Fruit fly (Drosophila melanogaster) whole organism, embryonic: ENCODE measurements around the gene CG14052.

Experiments
- B-H2 ChIP-seq: fragments of 200-800 bp; sonication (Bioruptor generic); optimal IDR thresholded peaks from 2 replicates; lab custom pipeline; 2018; ENCODE audit warnings: missing biosample characterization, mild to moderate bottlenecking, missing genetic modification characterization
- CG10366 ChIP-seq: fragments of 200-800 bp; sonication (Bioruptor generic); IDR thresholded peaks from 2 replicates; pipeline ENCODE4 v1.3.6; 2022; ENCODE audit warnings: missing biosample characterization, missing genetic modification characterization
- CG11398 ChIP-seq: fragments of 200-800 bp; sonication (Bioruptor generic); optimal IDR thresholded peaks from 2 replicates; lab custom pipeline; 2016; ENCODE audit warnings: missing biosample characterization, missing genetic modification characterization
- CG11504 ChIP-seq: fragments of 200-800 bp; sonication (Bioruptor generic); optimal IDR thresholded peaks from 3 replicates; lab custom pipeline; 2019; ENCODE audit warnings: missing biosample characterization, mild to moderate bottlenecking, missing genetic modification characterization, moderate library complexity
- CG12104 ChIP-seq: fragments of 200-800 bp; sonication (Bioruptor generic); optimal IDR thresholded peaks from 3 replicates; lab custom pipeline; 2016; ENCODE audit warnings: missing biosample characterization, missing genetic modification characterization
- CG12769 ChIP-seq: fragments of 200-800 bp; sonication (Bioruptor generic); optimal IDR thresholded peaks from 2 replicates; lab custom pipeline; 2019; ENCODE audit warnings: missing biosample characterization, mild to moderate bottlenecking, missing genetic modification characterization, moderate library complexity
- CG13894 ChIP-seq: fragments of 200-800 bp; sonication (Bioruptor generic); optimal IDR thresholded peaks from 3 replicates; lab custom pipeline; 2018; ENCODE audit warnings: missing biosample characterization, mild to moderate bottlenecking, missing genetic modification characterization, moderate library complexity
- CG17802 ChIP-seq: fragments of 200-800 bp; sonication (Bioruptor generic); optimal IDR thresholded peaks from 2 replicates; lab custom pipeline; 2018; ENCODE audit warnings: missing biosample characterization, mild to moderate bottlenecking, missing genetic modification characterization, moderate library complexity
- CG18619 ChIP-seq: fragments of 200-800 bp; sonication (Bioruptor generic); optimal IDR thresholded peaks from 3 replicates; lab custom pipeline; 2017; ENCODE audit warnings: missing biosample characterization, mild to moderate bottlenecking, missing genetic modification characterization
- CG2129 ChIP-seq: fragments of 200-800 bp; sonication (Bioruptor generic); IDR thresholded peaks from 2 replicates; pipeline ENCODE4 v1.3.6; 2022; ENCODE audit warnings: missing biosample characterization, missing genetic modification characterization; ENCODE audit not compliant: partially characterized antibody
- CG30403 ChIP-seq: fragments of 200-800 bp; sonication (Bioruptor generic); optimal IDR thresholded peaks from 3 replicates; lab custom pipeline; 2016; ENCODE audit warnings: missing biosample characterization, missing genetic modification characterization
- CG34224 ChIP-seq: fragments of 200-800 bp; sonication (Bioruptor generic); IDR thresholded peaks from 3 replicates; pipeline ENCODE4 v1.3.6; 2022; ENCODE audit warnings: missing biosample characterization, missing genetic modification characterization; ENCODE audit not compliant: partially characterized antibody
- CG34422 ChIP-seq: fragments of 200-800 bp; sonication (Bioruptor generic); IDR thresholded peaks from 3 replicates; pipeline ENCODE4 v1.3.6; 2022; ENCODE audit warnings: missing biosample characterization, missing genetic modification characterization
- CG7928 ChIP-seq: fragments of 200-800 bp; sonication (Bioruptor generic); optimal IDR thresholded peaks from 2 replicates; lab custom pipeline; 2017; ENCODE audit warnings: missing biosample characterization, mild to moderate bottlenecking, missing genetic modification characterization
- CG8089 ChIP-seq: fragments of 200-800 bp; sonication (Bioruptor generic); optimal IDR thresholded peaks from 3 replicates; lab custom pipeline; 2016; ENCODE audit warnings: missing biosample characterization, missing genetic modification characterization
- CG8359 ChIP-seq: fragments of 200-800 bp; sonication (Bioruptor generic); optimal IDR thresholded peaks from 2 replicates; lab custom pipeline; 2017; ENCODE audit warnings: missing biosample characterization, mild to moderate bottlenecking, missing genetic modification characterization, borderline replicate concordance
- CG9609 ChIP-seq: fragments of 200-800 bp; sonication (Bioruptor generic); optimal IDR thresholded peaks from 3 replicates; lab custom pipeline; 2016; ENCODE audit warnings: missing biosample characterization, missing genetic modification characterization
- Camta ChIP-seq: fragments of 200-800 bp; sonication (Bioruptor generic); optimal IDR thresholded peaks from 2 replicates; lab custom pipeline; 2016; ENCODE audit warnings: missing biosample characterization, missing genetic modification characterization
- Dbx ChIP-seq: fragments of 200-800 bp; sonication (Bioruptor generic); IDR thresholded peaks from 3 replicates; pipeline ENCODE4 v1.3.6; 2022; ENCODE audit warnings: missing biosample characterization, missing genetic modification characterization
- Drgx ChIP-seq: fragments of 200-800 bp; sonication (Bioruptor generic); IDR thresholded peaks from 2 replicates; pipeline ENCODE4 v1.3.6; 2022; ENCODE audit warnings: missing biosample characterization, missing genetic modification characterization
- H2.0 ChIP-seq: fragments of 200-800 bp; sonication (Bioruptor generic); IDR thresholded peaks from 2 replicates; pipeline ENCODE4 v1.3.6; 2022; ENCODE audit warnings: missing biosample characterization, missing genetic modification characterization
- HmgZ ChIP-seq: fragments of 200-800 bp; sonication (Bioruptor generic); optimal IDR thresholded peaks from 2 replicates; lab custom pipeline; 2018; ENCODE audit warnings: missing biosample characterization, mild to moderate bottlenecking, missing genetic modification characterization
- Hr78 ChIP-seq, 2 experiments: fragments of 200-800 bp in 1 of 2; fragments of >200 bp in 1 of 2; sonication (Bioruptor generic) in 1 of 2; optimal IDR thresholded peaks; 2 replicates each; lab custom pipeline; 2017 to 2019; ENCODE audit warnings: missing biosample characterization in 2 of 2, missing genetic modification characterization in 2 of 2, mild to moderate bottlenecking in 1 of 2, moderate library complexity in 1 of 2
- Med ChIP-seq: fragments of 200-800 bp; sonication (Bioruptor generic); peaks from one replicate; lab custom pipeline; 2016; ENCODE audit warnings: missing biosample characterization, missing genetic modification characterization, mild to moderate bottlenecking, inconsistent platforms, moderate library complexity
- Mes4 ChIP-seq: fragments of 200-800 bp; sonication (Bioruptor generic); optimal IDR thresholded peaks from 2 replicates; lab custom pipeline; 2016; ENCODE audit warnings: missing biosample characterization, missing genetic modification characterization
- Oli ChIP-seq: fragments of 200-800 bp; sonication (Bioruptor generic); optimal IDR thresholded peaks from 2 replicates; lab custom pipeline; 2018; ENCODE audit warnings: missing biosample characterization, mild to moderate bottlenecking, missing genetic modification characterization, moderate library complexity
- Stat92E ChIP-seq, 3 experiments: fragments of >200 bp in 2 of 3; fragments of 200-800 bp in 1 of 3; sonication (Bioruptor generic) in 1 of 3; optimal IDR thresholded peaks; 2 replicates each; lab custom pipeline; 2017 to 2019; ENCODE audit warnings: missing biosample characterization in 3 of 3, missing genetic modification characterization in 3 of 3, mild to moderate bottlenecking in 1 of 3, moderate library complexity in 1 of 3
- btn ChIP-seq: fragments of 200-800 bp; sonication (Bioruptor generic); optimal IDR thresholded peaks from 2 replicates; lab custom pipeline; 2016; ENCODE audit warnings: missing biosample characterization, missing genetic modification characterization
- crc ChIP-seq: fragments of 200-800 bp; sonication (Bioruptor generic); optimal IDR thresholded peaks from 2 replicates; lab custom pipeline; 2016; ENCODE audit warnings: missing biosample characterization, missing genetic modification characterization
- crp ChIP-seq, 2 experiments: fragments of 200-800 bp; sonication (Bioruptor generic); optimal IDR thresholded peaks; 2 replicates in 1 of 2; 3 replicates in 1 of 2; lab custom pipeline; 2017; ENCODE audit warnings: missing biosample characterization in 2 of 2, missing genetic modification characterization in 2 of 2, mild to moderate bottlenecking in 1 of 2, moderate library complexity in 1 of 2
- ewg ChIP-seq: fragments of 200-800 bp; sonication (Bioruptor generic); optimal IDR thresholded peaks from 3 replicates; lab custom pipeline; 2017; ENCODE audit warnings: mild to moderate bottlenecking, missing biosample characterization, missing genetic modification reagents, missing genetic modification characterization
- exex ChIP-seq: fragments of 200-800 bp; sonication (Bioruptor generic); optimal IDR thresholded peaks from 4 replicates; lab custom pipeline; 2018; ENCODE audit warnings: missing biosample characterization, mild to moderate bottlenecking, missing genetic modification characterization, moderate library complexity
- fd96Cb ChIP-seq: fragments of 200-800 bp; sonication (Bioruptor generic); optimal IDR thresholded peaks from 2 replicates; lab custom pipeline; 2018; ENCODE audit warnings: missing biosample characterization, mild to moderate bottlenecking, missing genetic modification characterization, moderate library complexity
- ftz-f1 ChIP-seq: fragments of 200-800 bp; sonication (Bioruptor generic); optimal IDR thresholded peaks from 2 replicates; lab custom pipeline; 2016; ENCODE audit warnings: missing biosample characterization, missing genetic modification characterization
- grn ChIP-seq: fragments of 200-800 bp; sonication (Bioruptor generic); optimal IDR thresholded peaks from 3 replicates; lab custom pipeline; 2017; ENCODE audit warnings: missing biosample characterization, missing genetic modification characterization
- kah ChIP-seq: fragments of 200-800 bp; sonication (Bioruptor generic); optimal IDR thresholded peaks from 2 replicates; lab custom pipeline; 2018; ENCODE audit warnings: missing biosample characterization, mild to moderate bottlenecking, missing genetic modification characterization
- pum ChIP-seq: fragments of 200-800 bp; sonication (Bioruptor generic); optimal IDR thresholded peaks from 2 replicates; lab custom pipeline; 2016; ENCODE audit warnings: missing biosample characterization, missing genetic modification characterization
- shn ChIP-seq: fragments of 200-800 bp; sonication (Bioruptor generic); optimal IDR thresholded peaks from 3 replicates; lab custom pipeline; 2016; ENCODE audit warnings: missing biosample characterization, missing genetic modification characterization
- sr ChIP-seq: fragments of 200-800 bp; sonication (Bioruptor generic); IDR thresholded peaks from 3 replicates; pipeline ENCODE4 v1.3.6; 2022; ENCODE audit warnings: missing biosample characterization, missing genetic modification characterization
- sug ChIP-seq: fragments of 200-800 bp; optimal IDR thresholded peaks from 2 replicates; lab custom pipeline; 2019; ENCODE audit warnings: missing biosample characterization, mild to moderate bottlenecking, missing genetic modification characterization, moderate library complexity
- tap ChIP-seq: fragments of 200-800 bp; optimal IDR thresholded peaks from 3 replicates; lab custom pipeline; 2019; ENCODE audit warnings: missing biosample characterization, mild to moderate bottlenecking, missing genetic modification characterization, moderate library complexity
- tio ChIP-seq: fragments of 200-800 bp; sonication (Bioruptor generic); optimal IDR thresholded peaks from 2 replicates; lab custom pipeline; 2017; ENCODE audit warnings: missing biosample characterization, missing genetic modification characterization, inconsistent platforms
- toy ChIP-seq: fragments of 200-800 bp; sonication (Bioruptor generic); IDR thresholded peaks from 2 replicates; pipeline ENCODE4 v1.3.6; 2022; ENCODE audit warnings: missing biosample characterization, missing genetic modification characterization
- trem ChIP-seq: fragments of 200-800 bp; optimal IDR thresholded peaks from 3 replicates; lab custom pipeline; 2019; ENCODE audit warnings: missing biosample characterization, mild to moderate bottlenecking, missing genetic modification characterization, moderate library complexity

Gene CG14052

dm6 chrX:2223454-2223853 is at the start of gene CG14052:
CG14052 (plus strand) TSS chrX:2223754.
- TF ChIP-seq kah = no peak
- TF ChIP-seq CG8359 (GFP tag; lab: Kevin White, UChicago) = no peak
- peak; percentile 16 for TF ChIP-seq Med (GFP tag; lab: Kevin White, UChicago)
- TF ChIP-seq ewg (GFP tag; lab: Kevin White, UChicago) = peak; percentile 19
- TF ChIP-seq trem (tag; lab: Kevin White, UChicago) = no peak
- no peak for TF ChIP-seq CG12104 (GFP tag; lab: Kevin White, UChicago)
- TF ChIP-seq CG7928 (GFP tag; lab: Kevin White, UChicago) = no peak
- no peak for TF ChIP-seq CG11398 (GFP tag; lab: Kevin White, UChicago)
- TF ChIP-seq, all 482 proteins: peak for 2

- TF ChIP-seq grn (GFP tag; lab: Kevin White, UChicago) = peak; percentile 56
- TF ChIP-seq CG18619 (GFP tag; lab: Kevin White, UChicago) = no peak
- TF ChIP-seq Med (GFP tag; lab: Kevin White, UChicago) = peak; percentile 48
- no peak for TF ChIP-seq CG2129 (GFP tag; lab: Robert Waterston, UW)
- no peak for TF ChIP-seq Camta (GFP tag; lab: Kevin White, UChicago)
- TF ChIP-seq btn (GFP tag; lab: Kevin White, UChicago) = no peak
- TF ChIP-seq CG13894 = no peak
- TF ChIP-seq HmgZ (tag; lab: Kevin White, UChicago) = no peak
- peak in 1 of 2 experiments; percentile 64 for TF ChIP-seq Hr78 (GFP tag; optimal IDR thresholded peaks at IDR 0.05; lab: Kevin White, UChicago)
- peak; percentile 60 for TF ChIP-seq ftz-f1 (GFP tag; lab: Kevin White, UChicago)
- TF ChIP-seq Dbx = 0 out of 3 replicates have a peak, but pooled peaks have one; percentile 7
- TF ChIP-seq sug (tag; lab: Kevin White, UChicago) = peak; percentile 91
- no peak for TF ChIP-seq CG17802
- TF ChIP-seq CG8089 (GFP tag; lab: Kevin White, UChicago) = no peak
These were observed 48.2 kb upstream of the CG14052 start, which contains the start of gene Cyp4d14 for dm6 chrX:2175265-2175795. Cyp4d14 (minus strand) TSS chrX:2175315.

- no peak for TF ChIP-seq tio (GFP tag; lab: Kevin White, UChicago)
- peak in 1 of 2 experiments; percentile 47 for TF ChIP-seq Hr78 (GFP tag; optimal IDR thresholded peaks at IDR 0.05; lab: Kevin White, UChicago)
- no peak for TF ChIP-seq H2.0 (GFP tag; lab: Robert Waterston, UW)
These were observed 47.5 kb upstream of the CG14052 start, which contains the start of gene Cyp4d2 for dm6 chrX:2175956-2176469. Cyp4d2 (plus strand) TSS chrX:2176006.

- TF ChIP-seq pum (no peak), CG34422 (GFP tag; lab: Robert Waterston, UW) (no peak), tap (no peak), fd96Cb (no peak), Drgx (GFP tag; lab: Robert Waterston, UW) (no peak), CG9609 (GFP tag; lab: Kevin White, UChicago) (no peak), B-H2 (GFP tag; lab: Kevin White, UChicago) (no peak), CG30403 (GFP tag; lab: Kevin White, UChicago) (no peak), shn (GFP tag; lab: Kevin White, UChicago) (no peak), crc (no peak), Oli (tag; lab: Kevin White, UChicago) (no peak), CG34224 (no peak), CG10366 (GFP tag; lab: Robert Waterston, UW) (no peak), sug (tag; lab: Kevin White, UChicago) (peak; percentile 52), Stat92E (GFP tag; optimal IDR thresholded peaks at IDR 0.05; lab: Kevin White, UChicago) (no peak), CG12769 (no peak), exex (tag; lab: Kevin White, UChicago) (peak; percentile 47), CG11504 (tag; lab: Kevin White, UChicago) (no peak), sr (GFP tag; lab: Robert Waterston, UW) (no peak), crp (GFP tag; optimal IDR thresholded peaks at IDR 0.05; lab: Kevin White, UChicago) (peak in 1 of 2 experiments; percentile 76), toy (GFP tag; lab: Robert Waterston, UW) (no peak), Mes4 (GFP tag; lab: Kevin White, UChicago) (no peak)
These were observed 44.8 kb upstream of the CG14052 start, which contains the start of gene Cyp4ae1 for dm6 chrX:2178802-2179201. Cyp4ae1 (plus strand) TSS chrX:2179007.
